Worm (Caenorhabditis elegans) whole organism, young adult: Measurements from ENCODE around the gene C25H3.7.

Source experiments
- B0261.1 ChIP-seq: sonication (generic microtip); optimal IDR thresholded peaks from 2 replicates; lab custom pipeline; 2016; ENCODE audit warnings: mild to moderate bottlenecking, missing genetic modification characterization, moderate library complexity, missing compliant biosample characterization
- B0336.3 ChIP-seq: fragments of 200-800 bp; sonication (Bioruptor generic); IDR thresholded peaks from 2 replicates; pipeline ENCODE4 v1.3.6; 2022; ENCODE audit warnings: missing genetic modification characterization, missing compliant biosample characterization
- D2030.7 ChIP-seq: fragments of 200-800 bp; sonication (Bioruptor generic); IDR thresholded peaks from 2 replicates; pipeline ENCODE4 v1.3.6; 2022; ENCODE audit warnings: missing genetic modification reagents, missing genetic modification characterization, missing compliant biosample characterization
- F55B11.4 ChIP-seq: sonication (generic microtip); optimal IDR thresholded peaks from 2 replicates; lab custom pipeline; 2016; ENCODE audit warnings: missing compliant biosample characterization, missing genetic modification characterization, borderline replicate concordance; ENCODE audit not compliant: insufficient read depth
- K12H6.12 ChIP-seq: fragments of 200-800 bp; sonication (Bioruptor generic); optimal IDR thresholded peaks from 2 replicates; lab custom pipeline; 2018; ENCODE audit warnings: mild to moderate bottlenecking, missing genetic modification characterization, missing compliant biosample characterization
- Y53G8AR.9 ChIP-seq: fragments of 200-800 bp; sonication (Bioruptor generic); conservative IDR thresholded peaks from 2 replicates; pipeline ENCODE4 v1.3.6; 2022; ENCODE audit warnings: missing genetic modification reagents, missing genetic modification characterization, missing compliant biosample characterization
- Y56A3A.18 ChIP-seq: fragments of 200-800 bp; sonication (Bioruptor generic); IDR thresholded peaks from 2 replicates; pipeline ENCODE4 v1.3.6; 2022; ENCODE audit warnings: missing genetic modification reagents, missing genetic modification characterization, missing compliant biosample characterization
- Y95B8A.8 ChIP-seq: fragments of 200-800 bp; sonication (Bioruptor generic); IDR thresholded peaks from 2 replicates; pipeline ENCODE4 v1.3.6; 2022; ENCODE audit warnings: missing genetic modification reagents, missing genetic modification characterization, missing compliant biosample characterization
- ama-1 ChIP-seq, 3 experiments: fragments of 150-350 bp in 1 of 3; sonication (generic microtip) in 2 of 3; optimal IDR thresholded peaks; 2 replicates each; lab custom pipeline; 2014 to 2018; ENCODE audit warnings: missing biosample characterization in 2 of 3, missing genetic modification characterization in 2 of 3, missing genetic modification reagents in 2 of 3
- attf-5 ChIP-seq: fragments of 200-800 bp; sonication (Bioruptor generic); optimal IDR thresholded peaks from 2 replicates; lab custom pipeline; 2018; ENCODE audit warnings: mild to moderate bottlenecking, missing genetic modification characterization, missing compliant biosample characterization
- attf-6 ChIP-seq: fragments of 200-800 bp; sonication (Bioruptor generic); IDR thresholded peaks from 2 replicates; pipeline ENCODE4 v1.3.6; 2022; ENCODE audit warnings: missing genetic modification reagents, missing genetic modification characterization, missing compliant biosample characterization
- cebp-1 ChIP-seq, 2 experiments: fragments of 200-800 bp in 1 of 2; sonication (Bioruptor generic) in 1 of 2; sonication (generic microtip) in 1 of 2; IDR thresholded peaks in 1 of 2; optimal IDR thresholded peaks in 1 of 2; 2 replicates each; pipeline versions ENCODE4 v1.3.6 to Lab custom; 2017 to 2022; ENCODE audit warnings: missing compliant biosample characterization in 2 of 2, missing genetic modification characterization in 2 of 2, mild to moderate bottlenecking in 1 of 2, missing genetic modification reagents in 1 of 2, moderate library complexity in 1 of 2
- ceh-58 ChIP-seq: fragments of 200-800 bp; sonication (Bioruptor generic); IDR thresholded peaks from 2 replicates; pipeline ENCODE4 v1.3.6; 2022; ENCODE audit warnings: missing genetic modification characterization, missing compliant biosample characterization
- ceh-79 ChIP-seq: sonication (generic microtip); optimal IDR thresholded peaks from 2 replicates; lab custom pipeline; 2017; ENCODE audit warnings: mild to moderate bottlenecking, missing genetic modification characterization, missing compliant biosample characterization
- ceh-91 ChIP-seq: fragments of 200-800 bp; sonication (Bioruptor generic); IDR thresholded peaks from 2 replicates; pipeline ENCODE4 v1.3.6; 2022; ENCODE audit warnings: missing genetic modification reagents, missing genetic modification characterization, missing compliant biosample characterization
- die-1 ChIP-seq: sonication (generic microtip); optimal IDR thresholded peaks from 2 replicates; lab custom pipeline; 2016; ENCODE audit warnings: missing genotype, mild to moderate bottlenecking, missing genetic modification characterization, missing compliant biosample characterization
- dox-1 ChIP-seq: fragments of 200-800 bp; sonication (Bioruptor generic); IDR thresholded peaks from 2 replicates; pipeline ENCODE4 v1.3.6; 2022; ENCODE audit warnings: missing genetic modification reagents, missing genetic modification characterization, missing compliant biosample characterization
- dpl-1 ChIP-seq: fragments of 150-350 bp; optimal IDR thresholded peaks from 2 replicates; lab custom pipeline; 2014; ENCODE audit warnings: missing biosample characterization, missing genetic modification reagents, missing genetic modification characterization
- egl-44 ChIP-seq: fragments of 200-800 bp; sonication (Bioruptor generic); IDR thresholded peaks from 2 replicates; pipeline ENCODE4 v1.3.6; 2022; ENCODE audit warnings: missing genetic modification reagents, missing genetic modification characterization, missing compliant biosample characterization
- ekl-4 ChIP-seq: fragments of 200-800 bp; sonication (Bioruptor generic); IDR thresholded peaks from 2 replicates; pipeline ENCODE4 v1.3.6; 2022; ENCODE audit warnings: missing genetic modification reagents, missing genetic modification characterization, missing compliant biosample characterization
- ets-4 ChIP-seq: fragments of 200-800 bp; sonication (Bioruptor generic); optimal IDR thresholded peaks from 2 replicates; lab custom pipeline; 2018; ENCODE audit warnings: mild to moderate bottlenecking, missing genetic modification characterization, missing compliant biosample characterization
- hmg-1.2 ChIP-seq: fragments of 200-800 bp; sonication (Bioruptor generic); IDR thresholded peaks from 2 replicates; pipeline ENCODE4 v1.3.6; 2022; ENCODE audit warnings: missing genetic modification reagents, missing genetic modification characterization, missing compliant biosample characterization
- hmg-20 ChIP-seq: fragments of 200-800 bp; sonication (Bioruptor generic); IDR thresholded peaks from 2 replicates; pipeline ENCODE4 v1.3.6; 2022; ENCODE audit warnings: missing genetic modification reagents, missing genetic modification characterization, missing compliant biosample characterization
- let-526 ChIP-seq: fragments of 200-800 bp; sonication (Bioruptor generic); IDR thresholded peaks from 2 replicates; pipeline ENCODE4 v1.3.6; 2022; ENCODE audit warnings: missing genetic modification reagents, missing genetic modification characterization, missing compliant biosample characterization
- let-607 ChIP-seq, 2 experiments: fragments of 200-800 bp in 1 of 2; sonication (Bioruptor generic) in 1 of 2; sonication (generic microtip) in 1 of 2; optimal IDR thresholded peaks; 2 replicates each; lab custom pipeline; 2016 to 2018; ENCODE audit warnings: mild to moderate bottlenecking in 2 of 2, missing compliant biosample characterization in 2 of 2, missing genetic modification characterization in 2 of 2, moderate library complexity in 2 of 2, missing genotype in 1 of 2
- lin-26 ChIP-seq: fragments of 200-800 bp; sonication (Bioruptor generic); IDR thresholded peaks from 2 replicates; pipeline ENCODE4 v1.3.6; 2022; ENCODE audit warnings: missing genetic modification reagents, missing genetic modification characterization, missing compliant biosample characterization
- lin-35 ChIP-seq, 3 experiments: fragments of 150-350 bp in 2 of 3; sonication (generic microtip) in 1 of 3; optimal IDR thresholded peaks; 2 replicates each; lab custom pipeline; 2014 to 2018; ENCODE audit warnings: missing biosample characterization in 3 of 3, missing genetic modification characterization in 3 of 3, missing genetic modification reagents in 3 of 3
- lin-54 ChIP-seq: fragments of 200-800 bp; sonication (Bioruptor generic); optimal IDR thresholded peaks from 2 replicates; lab custom pipeline; 2018; ENCODE audit warnings: mild to moderate bottlenecking, missing genetic modification characterization, missing compliant biosample characterization
- madf-10 ChIP-seq: sonication (generic microtip); optimal IDR thresholded peaks from 2 replicates; lab custom pipeline; 2016; ENCODE audit warnings: mild to moderate bottlenecking, missing genetic modification characterization, missing compliant biosample characterization
- madf-6 ChIP-seq: fragments of 200-800 bp; sonication (Bioruptor generic); IDR thresholded peaks from 2 replicates; pipeline ENCODE4 v1.3.6; 2022; ENCODE audit warnings: missing genetic modification reagents, missing genetic modification characterization, missing compliant biosample characterization
- madf-8 ChIP-seq: fragments of 200-800 bp; sonication (Bioruptor generic); conservative IDR thresholded peaks from 2 replicates; pipeline ENCODE4 v1.3.6; 2022; ENCODE audit warnings: missing genetic modification reagents, missing genetic modification characterization, missing compliant biosample characterization
- mel-28 ChIP-seq: sonication (generic microtip); optimal IDR thresholded peaks from 2 replicates; lab custom pipeline; 2016; ENCODE audit warnings: borderline replicate concordance, mild to moderate bottlenecking, missing genetic modification characterization, missing compliant biosample characterization
- nfya-2 ChIP-seq: fragments of 200-800 bp; sonication (Bioruptor generic); IDR thresholded peaks from 2 replicates; pipeline ENCODE4 v1.3.6; 2022; ENCODE audit warnings: missing genetic modification reagents, missing genetic modification characterization, missing compliant biosample characterization
- nfyb-1 ChIP-seq: fragments of 200-800 bp; sonication (Bioruptor generic); IDR thresholded peaks from 2 replicates; pipeline ENCODE4 v1.3.6; 2022; ENCODE audit warnings: missing genetic modification reagents, missing genetic modification characterization, missing compliant biosample characterization
- nhr-80 ChIP-seq: sonication (generic microtip); optimal IDR thresholded peaks from 2 replicates; lab custom pipeline; 2016; ENCODE audit warnings: missing genetic modification characterization, missing compliant biosample characterization
- pbrm-1 ChIP-seq: fragments of 200-800 bp; sonication (Bioruptor generic); IDR thresholded peaks from 2 replicates; pipeline ENCODE4 v1.3.6; 2022; ENCODE audit warnings: missing genetic modification reagents, missing genetic modification characterization, missing compliant biosample characterization
- pha-4 ChIP-seq: fragments of 150-350 bp; sonication (generic microtip); optimal IDR thresholded peaks from 2 replicates; lab custom pipeline; 2014; ENCODE audit warnings: missing biosample characterization, missing genetic modification reagents, missing genetic modification characterization
- rcor-1 ChIP-seq: fragments of 200-800 bp; sonication (Bioruptor generic); IDR thresholded peaks from 2 replicates; pipeline ENCODE4 v1.3.6; 2022; ENCODE audit warnings: missing genetic modification reagents, missing genetic modification characterization, missing compliant biosample characterization
- rec-8 ChIP-seq, 2 experiments: sonication (generic microtip); optimal IDR thresholded peaks; 2 replicates each; lab custom pipeline; 2016; ENCODE audit warnings: mild to moderate bottlenecking in 2 of 2, missing genetic modification characterization in 2 of 2, missing genetic modification reagents in 2 of 2, missing genotype in 2 of 2, missing biosample characterization in 1 of 2, missing compliant biosample characterization in 1 of 2, moderate library complexity in 1 of 2
- snpc-1.1 ChIP-seq: sonication (generic microtip); optimal IDR thresholded peaks from 2 replicates; lab custom pipeline; 2017; ENCODE audit warnings: missing genetic modification characterization, mild to moderate bottlenecking, missing compliant biosample characterization, antibody characterized with exemption, moderate library complexity, missing genotype, missing genetic modification reagents; ENCODE audit not compliant: insufficient read depth
- snpc-3.4 ChIP-seq: sonication (generic microtip); optimal IDR thresholded peaks from 2 replicates; lab custom pipeline; 2017; ENCODE audit warnings: missing genetic modification characterization, mild to moderate bottlenecking, missing compliant biosample characterization, antibody characterized with exemption, moderate library complexity, missing genotype, missing genetic modification reagents
- snpc-4 ChIP-seq, 5 experiments: fragments of 150-350 bp in 1 of 5; sonication (generic microtip) in 4 of 5; optimal IDR thresholded peaks; 2 replicates each; lab custom pipeline; 2014 to 2018; ENCODE audit warnings: missing genetic modification characterization in 5 of 5, missing biosample characterization in 3 of 5, antibody characterized with exemption in 2 of 5, mild to moderate bottlenecking in 2 of 5, missing compliant biosample characterization in 2 of 5, missing genotype in 2 of 5, moderate library complexity in 2 of 5, missing genetic modification reagents in 1 of 5
- tbp1 ChIP-seq: fragments of 200-800 bp; sonication (Bioruptor generic); optimal IDR thresholded peaks from 2 replicates; lab custom pipeline; 2018; ENCODE audit warnings: mild to moderate bottlenecking, missing genetic modification characterization, missing compliant biosample characterization
- tlf-1 ChIP-seq: fragments of 200-800 bp; sonication (Bioruptor generic); optimal IDR thresholded peaks from 2 replicates; lab custom pipeline; 2018; ENCODE audit warnings: mild to moderate bottlenecking, missing genetic modification characterization, missing compliant biosample characterization
- ztf-18 ChIP-seq: sonication (generic microtip); optimal IDR thresholded peaks from 2 replicates; lab custom pipeline; 2016; ENCODE audit warnings: missing genotype, mild to moderate bottlenecking, missing genetic modification characterization, missing compliant biosample characterization
- ztf-26 ChIP-seq: sonication (generic microtip); optimal IDR thresholded peaks from 2 replicates; lab custom pipeline; 2017; ENCODE audit warnings: missing genetic modification characterization, missing compliant biosample characterization

The C25H3.7 gene

DNA sequence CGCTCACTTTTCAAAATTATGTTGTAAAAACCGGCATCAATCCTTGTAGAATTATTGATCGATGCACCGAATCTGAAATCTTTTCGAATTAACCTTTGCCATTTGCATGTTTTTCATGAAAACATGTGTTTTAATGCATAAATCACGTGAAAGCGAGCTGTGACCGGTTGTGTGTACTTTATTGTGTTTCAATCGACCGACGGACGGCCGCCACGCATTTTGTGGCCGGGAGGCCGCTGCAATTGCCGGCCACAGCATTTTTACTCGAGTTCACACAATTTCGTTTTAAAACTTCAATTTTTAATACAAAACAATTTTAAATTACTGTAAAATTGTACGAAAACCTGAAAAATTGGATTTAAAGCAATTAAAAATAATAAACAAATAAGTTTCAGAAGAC is 20.2 kb upstream of the C25H3.7 start, which contains the start of gene C25H3.11 (continued):
- TF ChIP-seq mel-28 (tag; lab: Kevin White, UChicago) (no peak), ztf-18 (tag; lab: Kevin White, UChicago) (peak; percentile 15), ztf-26 (tag; lab: Kevin White, UChicago) (no peak), madf-8 (no peak), nhr-80 (peak; percentile 61), hmg-20 (no peak), tbp1 (GFP tag; lab: Kevin White, UChicago) (peak; percentile 41), dpl-1 (GFP tag; lab: Kevin White, UChicago) (no peak), lin-35 (GFP tag; optimal IDR thresholded peaks at IDR 0.05; lab: Kevin White, UChicago) (peak in 1 of 3 experiments; percentile 2), F55B11.4 (no peak), let-526 (GFP tag; lab: Robert Waterston, UW) (no peak), nfyb-1 (0 out of 2 replicates have a peak, but pooled peaks have one; percentile 37), B0261.1 (tag; lab: Kevin White, UChicago) (no peak), snpc-4 (GFP tag; optimal IDR thresholded peaks at IDR 0.05; lab: Kevin White, UChicago) (no peak), snpc-4 (tag; optimal IDR thresholded peaks at IDR 0.05; lab: Kevin White, UChicago) (peak in 3 of 4 experiments; percentile 10 to 46 (median 33)), snpc-3.4 (no peak), madf-6 (peak; percentile 12; the same call in 1 of the 2 replicates), rec-8 (tag; optimal IDR thresholded peaks at IDR 0.05; lab: Kevin White, UChicago) (no peak), let-607 (tag; optimal IDR thresholded peaks at IDR 0.05; lab: Kevin White, UChicago) (no peak), attf-5 (peak; percentile 79), dox-1 (GFP tag; lab: Robert Waterston, UW) (peak; percentile 71), ceh-79 (tag; lab: Kevin White, UChicago) (no peak), hmg-1.2 (GFP tag; lab: Robert Waterston, UW) (0 out of 2 replicates have a peak, but pooled peaks have one; percentile 19), ceh-91 (GFP tag; lab: Robert Waterston, UW) (no peak), nfya-2 (GFP tag; lab: Robert Waterston, UW) (no peak), D2030.7 (GFP tag; lab: Robert Waterston, UW) (0 out of 2 replicates have a peak, but pooled peaks have one; percentile 21), lin-26 (GFP tag; lab: Robert Waterston, UW) (no peak), pbrm-1 (GFP tag; lab: Robert Waterston, UW) (peak; percentile 7; the same call in 1 of the 2 replicates), Y53G8AR.9 (GFP tag; lab: Robert Waterston, UW) (peak; percentile 29; the same call in 1 of the 2 replicates), lin-54 (GFP tag; lab: Kevin White, UChicago) (no peak), ama-1 (optimal IDR thresholded peaks at IDR 0.05; lab: Kevin White, UChicago) (no peak), ama-1 (GFP tag; optimal IDR thresholded peaks at IDR 0.05; lab: Kevin White, UChicago) (no peak), cebp-1 (GFP tag; IDR thresholded peaks at IDR 0.05; lab: Robert Waterston, UW) (no peak; the same call in 1 of the 2 replicates), cebp-1 (tag; optimal IDR thresholded peaks at IDR 0.05; lab: Kevin White, UChicago) (peak; percentile 63), egl-44 (no peak), pha-4 (tag; lab: Kevin White, UChicago) (no peak), die-1 (no peak), ceh-58 (no peak), K12H6.12 (tag; lab: Kevin White, UChicago) (peak; percentile 20), ets-4 (GFP tag; lab: Kevin White, UChicago) (no peak), Y56A3A.18 (0 out of 2 replicates have a peak, but pooled peaks have one; percentile 53), rcor-1 (GFP tag; lab: Robert Waterston, UW) (no peak), attf-6 (no peak), B0336.3 (peak; percentile 31), snpc-1.1 (no peak), Y95B8A.8 (no peak), ekl-4 (no peak), madf-10 (tag; lab: Kevin White, UChicago) (peak; percentile 10), tlf-1 (GFP tag; lab: Kevin White, UChicago) (peak; percentile 21)
